Fruit fly (Drosophila melanogaster): ENCODE measurements around the gene Rbf2.

The Rbf2 gene

DNA sequence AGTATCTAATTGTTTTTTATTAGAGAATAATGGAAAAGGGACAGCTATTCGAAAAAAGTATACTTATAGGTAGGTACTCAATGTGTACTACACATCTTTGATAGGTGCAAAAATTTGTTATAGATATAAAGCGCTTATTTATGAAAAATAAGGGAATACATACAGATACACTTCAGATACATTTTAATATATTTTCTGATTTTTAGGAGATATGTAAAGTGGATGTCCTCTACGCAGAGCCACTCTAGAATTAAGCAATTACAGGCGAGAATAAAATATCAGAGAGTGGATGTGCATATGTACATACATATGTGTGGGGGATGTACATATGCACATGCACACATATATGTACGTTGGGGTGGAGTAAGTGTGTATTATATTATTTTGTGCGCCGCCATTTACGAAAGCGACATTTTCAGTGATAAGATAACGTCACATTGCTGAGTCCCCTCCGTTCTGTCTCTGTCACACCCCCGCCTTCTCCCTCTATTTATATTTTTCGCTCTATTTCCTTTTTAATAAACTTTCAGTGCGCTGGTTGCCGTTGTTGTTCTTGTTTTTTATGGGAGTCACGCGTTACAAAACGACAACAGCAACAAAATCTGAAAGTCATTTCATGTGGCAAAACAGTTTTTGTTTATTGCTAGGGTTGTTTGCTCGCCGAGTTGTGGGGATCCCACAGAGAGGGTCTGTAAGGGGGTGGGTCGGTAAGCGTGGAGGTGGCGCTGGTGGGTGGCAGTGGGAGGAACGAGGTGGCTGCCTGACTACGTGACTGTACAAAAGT, 39.6 kb downstream of the Rbf2 start:
- TF ChIP-seq toe (GFP tag; optimal IDR thresholded peaks at IDR 0.05), result peak; percentile 36
- TF ChIP-seq Crg-1 (GFP tag; optimal IDR thresholded peaks at IDR 0.05), result peak; percentile 42
- peak; percentile 33 for TF ChIP-seq tj (GFP tag; optimal IDR thresholded peaks at IDR 0.05)
- peak; percentile 81 for TF ChIP-seq kay (GFP tag; ENCODE audit: borderline replicate concordance)
- TF ChIP-seq CG7101 (tag; optimal IDR thresholded peaks at IDR 0.05), result peak; percentile 15
- TF ChIP-seq CG11617 (GFP tag; optimal IDR thresholded peaks at IDR 0.05), result peak; percentile 56
- peak; percentile 58 for TF ChIP-seq CG14711 (tag; optimal IDR thresholded peaks at IDR 0.05)
- TF ChIP-seq CG7045 (GFP tag; optimal IDR thresholded peaks at IDR 0.05), result peak; percentile 53
- peak; percentile 68 for TF ChIP-seq pad (GFP tag; optimal IDR thresholded peaks at IDR 0.05)
- peak; percentile 88 for TF ChIP-seq CG12768 (GFP tag; optimal IDR thresholded peaks at IDR 0.05)
- TF ChIP-seq Mnt (GFP tag; optimal IDR thresholded peaks at IDR 0.05), result peak; percentile 89
- no peak for TF ChIP-seq CG1620 (GFP tag; optimal IDR thresholded peaks at IDR 0.05)
- peak; percentile 77 for TF ChIP-seq CG33017 (tag; optimal IDR thresholded peaks at IDR 0.05)
- peak; percentile 36 for TF ChIP-seq ovo (GFP tag; optimal IDR thresholded peaks at IDR 0.05)
- peak; percentile 66 to 69 for TF ChIP-seq cnc (optimal IDR thresholded peaks at IDR 0.05)
- peak; percentile 20 for TF ChIP-seq CG5204 (GFP tag; optimal IDR thresholded peaks at IDR 0.05)
- TF ChIP-seq cic (GFP tag; optimal IDR thresholded peaks at IDR 0.05), result peak; percentile 96
- peak; percentile 56 for TF ChIP-seq Hr96 (GFP tag; optimal IDR thresholded peaks at IDR 0.05)
- TF ChIP-seq Clk (GFP tag; optimal IDR thresholded peaks at IDR 0.05), result peak; percentile 73
- TF ChIP-seq bab1 (GFP tag; optimal IDR thresholded peaks at IDR 0.05), result peak; percentile 7

DNA sequence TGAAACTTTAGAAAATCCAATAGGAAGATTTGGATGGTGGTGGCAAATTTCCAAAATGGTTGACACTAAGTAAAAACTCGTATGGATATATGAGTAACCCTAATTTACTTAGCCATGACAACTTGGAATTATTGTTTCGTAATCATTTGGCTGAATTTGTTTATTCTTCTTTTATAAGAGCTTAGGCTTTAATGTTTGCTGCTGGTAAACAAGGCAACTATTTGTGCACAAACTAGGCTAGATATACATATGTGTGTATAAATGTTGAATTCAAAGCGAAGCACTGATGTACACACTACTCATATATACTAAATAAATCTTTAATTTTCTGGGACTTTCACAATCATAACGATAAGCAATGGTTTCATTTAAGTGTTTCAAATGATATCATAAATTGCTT, 40.7 kb downstream of the Rbf2 start:
- TF ChIP-seq ovo (GFP tag; optimal IDR thresholded peaks at IDR 0.05) (peak; percentile 55), toe (GFP tag; optimal IDR thresholded peaks at IDR 0.05) (no peak), Crg-1 (GFP tag; optimal IDR thresholded peaks at IDR 0.05) (peak; percentile 25), kay (GFP tag; ENCODE audit: borderline replicate concordance) (peak; percentile 52), CG5204 (GFP tag; optimal IDR thresholded peaks at IDR 0.05) (no peak), CG12768 (GFP tag; optimal IDR thresholded peaks at IDR 0.05) (peak; percentile 26), CG7101 (tag; optimal IDR thresholded peaks at IDR 0.05) (peak; percentile 50), Hr96 (GFP tag; optimal IDR thresholded peaks at IDR 0.05) (no peak), CG14711 (tag; optimal IDR thresholded peaks at IDR 0.05) (peak; percentile 25), Mnt (GFP tag; optimal IDR thresholded peaks at IDR 0.05) (no peak)

DNA sequence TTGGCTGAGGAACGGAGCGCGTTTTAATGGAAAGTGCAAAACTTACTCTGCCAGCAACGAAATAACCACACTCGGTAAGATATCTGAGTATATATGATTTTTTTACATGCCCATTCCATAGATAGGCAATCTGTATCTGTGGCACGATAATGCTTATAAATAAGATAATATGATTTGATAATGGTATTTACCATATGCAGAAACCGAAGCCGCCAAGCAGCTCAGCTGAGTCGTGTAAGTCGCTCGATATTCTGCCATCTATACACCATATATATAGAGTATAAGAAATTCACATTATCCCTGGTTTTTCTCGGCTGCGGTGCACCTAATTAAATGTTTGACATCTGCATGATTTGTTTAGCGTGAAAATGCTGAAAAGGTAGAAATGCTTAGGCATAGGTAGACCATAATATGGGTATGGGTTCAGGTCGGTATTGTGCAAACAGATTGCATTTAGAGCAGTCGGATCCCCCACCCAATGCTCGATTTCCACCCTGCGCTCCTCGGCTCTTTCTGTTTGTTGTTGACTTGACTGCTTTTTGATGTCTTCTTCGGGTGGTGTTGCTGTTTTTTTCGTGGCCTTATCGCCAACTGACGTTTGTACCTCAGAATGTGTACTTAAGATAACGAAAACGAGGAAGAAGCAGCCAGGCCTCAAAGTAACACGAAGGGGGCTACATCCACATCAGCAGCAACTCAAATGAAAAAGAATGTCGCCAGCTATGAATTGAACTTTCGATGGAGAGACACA, 41.7 kb downstream of the Rbf2 start:
- TF ChIP-seq Mnt (GFP tag; optimal IDR thresholded peaks at IDR 0.05) (peak; percentile 16), CG7101 (tag; optimal IDR thresholded peaks at IDR 0.05) (no peak), CG33017 (tag; optimal IDR thresholded peaks at IDR 0.05) (no peak), CG14711 (tag; optimal IDR thresholded peaks at IDR 0.05) (no peak), kay (GFP tag; ENCODE audit: borderline replicate concordance) (peak; percentile 68), Crg-1 (GFP tag; optimal IDR thresholded peaks at IDR 0.05) (no peak)

DNA sequence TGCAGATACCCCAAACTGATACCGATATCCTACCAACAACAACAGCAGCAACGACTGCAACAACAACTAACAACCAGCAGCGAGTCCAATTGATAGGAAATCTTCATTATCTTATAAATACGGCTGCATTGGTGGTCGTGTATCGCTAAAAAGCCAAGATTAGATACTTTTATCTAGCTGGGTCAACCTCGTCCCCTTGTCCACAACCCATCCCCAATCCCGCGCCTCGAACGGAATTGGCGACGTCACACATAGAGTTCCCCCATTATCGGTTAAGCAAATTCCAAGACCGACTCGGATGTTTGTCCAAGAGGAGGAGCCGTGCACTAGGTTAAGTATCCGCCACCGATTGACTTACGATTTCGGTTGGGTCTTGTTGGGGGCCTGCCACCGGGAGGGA, 43.1 kb downstream of the Rbf2 start:
- TF ChIP-seq Hr96 (GFP tag; optimal IDR thresholded peaks at IDR 0.05) (peak; percentile 21), Crg-1 (GFP tag; optimal IDR thresholded peaks at IDR 0.05) (no peak), Mnt (GFP tag; optimal IDR thresholded peaks at IDR 0.05) (no peak), CG33017 (tag; optimal IDR thresholded peaks at IDR 0.05) (no peak), CG11617 (GFP tag; optimal IDR thresholded peaks at IDR 0.05) (no peak), cic (GFP tag; optimal IDR thresholded peaks at IDR 0.05) (peak; percentile 45), CG5204 (GFP tag; optimal IDR thresholded peaks at IDR 0.05) (no peak), CG1620 (GFP tag; optimal IDR thresholded peaks at IDR 0.05) (no peak)

DNA sequence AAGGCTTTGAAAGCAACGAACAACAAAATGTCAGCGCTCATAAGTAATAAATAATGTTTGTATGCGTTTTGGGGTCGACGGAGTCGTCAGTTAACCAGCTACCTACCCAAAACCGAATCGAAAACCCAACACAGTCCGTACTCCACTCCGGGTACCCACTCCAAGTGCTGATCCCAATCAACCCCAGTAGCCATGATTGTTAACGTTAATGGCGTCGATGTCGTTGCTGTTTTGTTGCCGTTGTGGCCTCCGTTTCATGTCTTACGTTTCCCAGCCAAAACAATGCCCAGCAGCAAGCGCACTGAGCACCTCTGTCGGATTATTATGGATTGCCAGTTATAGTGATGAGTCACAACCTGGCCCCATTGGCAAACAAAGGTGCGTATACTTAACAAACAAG, 43.8 kb downstream of the Rbf2 start, which contains the start of gene GATAe:
Gene GATAe (plus strand): TSS at position 76 of the 400 bp plus-strand sequence.
- no peak for TF ChIP-seq pad (GFP tag; optimal IDR thresholded peaks at IDR 0.05)

DNA sequence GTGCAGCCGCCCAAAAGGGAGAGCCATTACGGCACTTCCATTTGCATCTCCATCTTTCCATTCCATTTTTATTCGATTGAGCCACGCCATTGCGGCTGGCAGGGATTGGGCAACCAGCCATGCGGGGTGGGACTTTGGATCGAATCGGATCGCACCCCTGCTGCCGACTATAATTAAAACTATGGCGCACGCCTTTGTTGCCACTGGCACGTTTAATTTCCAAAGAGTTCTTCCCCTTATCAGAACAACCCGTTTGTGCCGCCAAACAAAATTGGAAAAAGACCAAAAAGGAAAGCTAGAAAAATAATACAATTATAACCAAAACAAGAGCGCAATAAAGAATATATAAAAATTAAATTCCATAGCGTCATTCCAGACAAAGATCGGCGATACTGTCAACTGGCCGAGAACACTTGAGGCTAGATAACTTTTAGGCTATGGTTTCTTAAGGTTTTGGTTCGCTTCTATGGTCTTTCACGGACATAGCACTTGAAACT, 44.8 kb downstream of the Rbf2 start:
- TF ChIP-seq Hr96 (GFP tag; optimal IDR thresholded peaks at IDR 0.05) (no peak), kay (GFP tag; ENCODE audit: borderline replicate concordance) (peak; percentile 75)

All from whole organism, adult.